Worm (Caenorhabditis elegans): ENCODE data around the gene F54D5.3.

F54D5.3 gene

ce11 chrII:11568670-11569069 lies 2.9 kb upstream of the F54D5.3 start:
- TF ChIP-seq efl-1 (optimal IDR thresholded peaks at IDR 0.05) (no peak), efl-1 (GFP tag; optimal IDR thresholded peaks at IDR 0.05 in 1 of 2) (peak in 1 of 2 experiments; percentile 50), ceh-8 (GFP tag; optimal IDR thresholded peaks at IDR 0.05) (no peak)

- TF ChIP-seq fkh-4 (tag; optimal IDR thresholded peaks at IDR 0.05; ENCODE audit: borderline replicate concordance) (no peak), Y116A8C.19 (tag; optimal IDR thresholded peaks at IDR 0.05; ENCODE audit: borderline replicate concordance) (no peak), lin-13 (GFP tag; optimal IDR thresholded peaks at IDR 0.05) (no peak), F16B12.6 (tag; optimal IDR thresholded peaks at IDR 0.05) (no peak), ztf-11 (tag; optimal IDR thresholded peaks at IDR 0.05) (no peak), mab-9 (GFP tag; IDR thresholded peaks at IDR 0.05) (no peak), unc-130 (tag; optimal IDR thresholded peaks at IDR 0.05) (no peak), zag-1 (tag; optimal IDR thresholded peaks at IDR 0.05) (no peak), nhr-11 (tag; optimal IDR thresholded peaks at IDR 0.05) (no peak)
Observed at ce11 chrII:11569213-11569868, 2.3 kb upstream of the F54D5.3 start, which contains the start of the genes F54D5.23 and F54D5.4. F54D5.23 (minus strand) TSS chrII:11569287. F54D5.4 (plus strand) TSS chrII:11569818.

- TF ChIP-seq ets-5 (GFP tag; IDR thresholded peaks at IDR 0.05) (no peak), C34B4.2 (tag; optimal IDR thresholded peaks at IDR 0.05) (no peak), blmp-1 (tag; optimal IDR thresholded peaks at IDR 0.05) (no peak), ceh-82 (tag; optimal IDR thresholded peaks at IDR 0.05) (no peak), swsn-7 (tag; optimal IDR thresholded peaks at IDR 0.05) (no peak), F16B12.6 (tag; optimal IDR thresholded peaks at IDR 0.05) (no peak), tlp-1 (tag; optimal IDR thresholded peaks at IDR 0.05) (no peak), nhr-11 (tag; optimal IDR thresholded peaks at IDR 0.05) (no peak), zag-1 (tag; optimal IDR thresholded peaks at IDR 0.05) (no peak), fkh-10 (GFP tag; optimal IDR thresholded peaks at IDR 0.05) (no peak), ceh-88 (GFP tag; IDR thresholded peaks at IDR 0.05) (no peak), lin-15B (tag; optimal IDR thresholded peaks at IDR 0.05) (no peak), grh-1 (GFP tag; IDR thresholded peaks at IDR 0.05) (no peak), unc-30 (tag; optimal IDR thresholded peaks at IDR 0.05) (no peak), nhr-12 (tag; optimal IDR thresholded peaks at IDR 0.05) (no peak), nhr-77 (tag; optimal IDR thresholded peaks at IDR 0.05) (no peak), unc-86 (tag; optimal IDR thresholded peaks at IDR 0.05) (no peak), aha-1 (tag; optimal IDR thresholded peaks at IDR 0.05) (no peak)
Observed at ce11 chrII:11572944-11573343, 1.3 kb downstream of the F54D5.3 start, which contains the start of gene F54D5.2. F54D5.2 (plus strand) TSS chrII:11573180.

DNA sequence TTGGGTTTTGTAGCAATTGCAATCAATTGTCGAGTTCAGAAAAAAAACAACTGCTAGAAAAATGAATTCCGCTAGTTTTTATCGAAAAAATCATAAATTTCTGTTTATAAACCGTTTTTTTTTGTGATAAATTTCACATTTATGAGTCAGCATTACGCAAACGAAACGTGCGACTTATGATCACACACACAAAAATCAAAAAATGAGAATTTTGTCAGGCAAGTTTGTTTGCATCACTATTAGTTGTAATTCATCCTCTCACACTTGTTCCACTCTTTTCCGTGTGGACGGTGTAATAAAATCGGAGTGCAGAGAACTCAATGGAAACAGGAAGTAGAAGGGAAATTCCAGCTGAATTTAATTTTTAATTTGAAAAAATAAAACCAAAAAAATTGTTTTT lies 5.8 kb downstream of the F54D5.3 start, which contains the start of gene pcs-1:
Gene pcs-1 (minus strand): TSS at position 344 of the 400 bp plus-strand sequence.
- TF ChIP-seq lin-14 (GFP tag; optimal IDR thresholded peaks at IDR 0.05) (peak; percentile 27), ceh-88 (GFP tag; IDR thresholded peaks at IDR 0.05) (no peak)

- no peak for TF ChIP-seq lsy-2 (tag; optimal IDR thresholded peaks at IDR 0.05)
Observed at ce11 chrII:11577861-11578260, 6.3 kb downstream of the F54D5.3 start.

DNA sequence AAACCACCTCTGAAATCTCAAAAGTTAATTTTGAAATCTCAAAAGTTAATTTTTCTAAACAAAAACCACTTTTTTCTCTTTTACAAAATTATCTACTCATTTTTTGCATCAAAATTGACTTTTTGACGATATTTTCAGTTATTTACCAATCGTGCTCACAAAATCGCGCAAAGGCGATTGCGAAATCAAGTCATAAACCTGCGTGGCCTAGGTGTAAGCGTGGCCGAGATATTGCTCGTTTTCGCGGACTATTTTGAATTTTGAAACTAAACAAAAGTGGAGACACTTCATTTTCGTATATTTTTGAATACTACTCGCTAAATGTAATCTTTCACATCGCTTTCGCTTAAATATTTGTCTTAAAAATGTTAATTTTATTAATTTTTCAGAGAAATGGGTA lies 6.7 kb downstream of the F54D5.3 start, which contains the start of gene smc-6:
Gene smc-6 (plus strand): TSS at position 390 of the 400 bp plus-strand sequence.
- TF ChIP-seq lin-15B (tag; optimal IDR thresholded peaks at IDR 0.05), result peak; percentile 47
- TF ChIP-seq snu-23 (GFP tag; optimal IDR thresholded peaks at IDR 0.05), result no peak
- TF ChIP-seq efl-1 (optimal IDR thresholded peaks at IDR 0.05), result peak; percentile 67 to 70
- peak; percentile 81 to 97 for TF ChIP-seq efl-1 (GFP tag; optimal IDR thresholded peaks at IDR 0.05 in 1 of 2)
- no peak for TF ChIP-seq pag-3 (tag; optimal IDR thresholded peaks at IDR 0.05; ENCODE audit: borderline replicate concordance, insufficient read depth)
- TF ChIP-seq zip-4 (GFP tag; optimal IDR thresholded peaks at IDR 0.05), result peak; percentile 90
- TF ChIP-seq mdl-1 (tag; optimal IDR thresholded peaks at IDR 0.05), result peak in 1 of 2 experiments; percentile 19
- TF ChIP-seq alr-1 (tag; optimal IDR thresholded peaks at IDR 0.05; ENCODE audit: borderline replicate concordance), result no peak
- TF ChIP-seq ceh-90 (tag; optimal IDR thresholded peaks at IDR 0.05), result peak; percentile 49
- TF ChIP-seq tlp-1 (tag; optimal IDR thresholded peaks at IDR 0.05), result no peak
- TF ChIP-seq rnt-1 (tag; optimal IDR thresholded peaks at IDR 0.05), result peak; percentile 42
- TF ChIP-seq elt-3 (tag; optimal IDR thresholded peaks at IDR 0.05), result no peak
- TF ChIP-seq dpl-1 (GFP tag; optimal IDR thresholded peaks at IDR 0.05), result peak; percentile 57 to 82 (median 74)
- no peak for TF ChIP-seq nhr-19 (GFP tag; conservative IDR thresholded peaks at IDR 0.05)
- no peak for TF ChIP-seq unc-62 (GFP tag; optimal IDR thresholded peaks at IDR 0.05)
- TF ChIP-seq sox-4 (tag; optimal IDR thresholded peaks at IDR 0.05), result no peak
- no peak for TF ChIP-seq hpl-2 (GFP tag; optimal IDR thresholded peaks at IDR 0.05)
- no peak for TF ChIP-seq sup-37 (GFP tag; optimal IDR thresholded peaks at IDR 0.05)
